Worm (Caenorhabditis elegans): ENCODE measurements around the gene lsm-7.

lsm-7 gene

DNA sequence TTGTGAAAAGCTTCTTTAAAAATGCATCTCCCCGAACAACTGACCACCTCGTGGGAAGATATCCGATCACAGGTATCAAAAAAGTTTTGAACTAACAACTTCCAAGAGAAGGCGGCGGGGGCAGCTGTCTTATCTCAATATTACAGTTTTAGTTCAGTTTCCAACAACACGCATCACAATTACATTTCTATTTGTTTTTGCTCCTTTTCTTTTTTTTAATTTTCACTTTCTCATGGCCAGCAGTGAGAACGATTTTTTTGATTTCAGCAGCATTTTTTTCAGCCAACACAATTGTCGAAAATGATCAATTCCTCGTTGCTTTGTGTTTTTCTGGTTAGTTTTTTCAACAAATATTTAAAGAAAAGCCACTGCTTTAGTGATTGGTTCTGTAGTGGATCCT is 20.2 kb upstream of the lsm-7 start, which contains the start of gene ZK593.2:
Gene ZK593.2, plus strand, starts transcription at position 301 of the 400 bp plus-strand sequence.
- no peak for TF ChIP-seq mdl-1 (tag; optimal IDR thresholded peaks at IDR 0.05)
- TF ChIP-seq ztf-4 (tag; optimal IDR thresholded peaks at IDR 0.05) = no peak
- TF ChIP-seq nhr-11 (tag; optimal IDR thresholded peaks at IDR 0.05) = no peak
- peak; percentile 40 for TF ChIP-seq elt-2 (tag; optimal IDR thresholded peaks at IDR 0.05)
- no peak for TF ChIP-seq tbx-2 (tag; optimal IDR thresholded peaks at IDR 0.05)
- TF ChIP-seq ztf-11 (tag; optimal IDR thresholded peaks at IDR 0.05) = no peak

DNA sequence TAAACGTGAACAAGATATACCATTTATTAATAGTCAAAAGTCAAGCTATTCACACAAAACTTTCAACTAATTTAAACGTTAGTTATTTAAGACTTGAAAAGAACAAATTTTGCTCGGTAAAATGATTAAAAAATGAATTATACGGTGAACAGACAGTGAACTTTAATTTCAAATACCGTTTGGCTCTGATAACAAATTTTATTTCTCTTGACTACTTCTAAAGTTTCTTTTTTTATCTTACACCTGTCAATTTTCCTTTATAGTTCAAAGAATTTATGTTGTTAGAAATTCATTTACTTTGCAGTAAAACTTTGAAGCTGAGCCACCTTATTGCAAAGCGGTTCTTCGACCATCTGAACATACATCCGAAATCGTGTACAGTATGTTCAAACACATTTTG is 17.9 kb upstream of the lsm-7 start, which contains the start of gene ZK593.3:
Gene ZK593.3, plus strand, starts transcription at position 301 of the 400 bp plus-strand sequence.
- no peak for TF ChIP-seq ztf-4 (tag; optimal IDR thresholded peaks at IDR 0.05)
- TF ChIP-seq pqm-1 (tag; optimal IDR thresholded peaks at IDR 0.05) = peak; percentile 5

DNA sequence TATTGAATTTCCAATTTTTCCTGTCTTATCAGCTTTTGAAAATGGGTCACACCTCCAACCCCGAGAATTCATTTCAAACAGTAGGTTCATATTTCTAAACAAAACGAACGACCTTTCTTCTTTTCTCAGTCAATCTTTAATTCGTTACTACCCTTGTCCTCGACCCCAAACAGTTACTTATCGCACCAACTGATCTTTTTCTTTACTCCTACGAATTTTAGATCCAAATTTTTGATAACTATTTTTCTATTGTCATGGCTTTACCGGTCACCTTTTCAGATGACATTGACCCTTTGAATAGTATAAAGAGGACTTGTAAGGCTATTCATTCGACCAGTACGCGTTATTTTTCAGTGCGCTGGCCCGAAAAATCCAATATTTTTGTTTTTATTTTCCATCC is 17.2 kb upstream of the lsm-7 start:
- peak; percentile 47 for TF ChIP-seq nhr-25 (tag; optimal IDR thresholded peaks at IDR 0.05)
- TF ChIP-seq elt-1 (tag; optimal IDR thresholded peaks at IDR 0.05) = peak; percentile 91
- no peak for TF ChIP-seq egl-5 (tag; optimal IDR thresholded peaks at IDR 0.05)
- peak; percentile 60 for TF ChIP-seq nhr-23 (tag; optimal IDR thresholded peaks at IDR 0.05)
- TF ChIP-seq ama-1 (optimal IDR thresholded peaks at IDR 0.05) = no peak
- TF ChIP-seq elt-3 (tag; optimal IDR thresholded peaks at IDR 0.05) = no peak

DNA sequence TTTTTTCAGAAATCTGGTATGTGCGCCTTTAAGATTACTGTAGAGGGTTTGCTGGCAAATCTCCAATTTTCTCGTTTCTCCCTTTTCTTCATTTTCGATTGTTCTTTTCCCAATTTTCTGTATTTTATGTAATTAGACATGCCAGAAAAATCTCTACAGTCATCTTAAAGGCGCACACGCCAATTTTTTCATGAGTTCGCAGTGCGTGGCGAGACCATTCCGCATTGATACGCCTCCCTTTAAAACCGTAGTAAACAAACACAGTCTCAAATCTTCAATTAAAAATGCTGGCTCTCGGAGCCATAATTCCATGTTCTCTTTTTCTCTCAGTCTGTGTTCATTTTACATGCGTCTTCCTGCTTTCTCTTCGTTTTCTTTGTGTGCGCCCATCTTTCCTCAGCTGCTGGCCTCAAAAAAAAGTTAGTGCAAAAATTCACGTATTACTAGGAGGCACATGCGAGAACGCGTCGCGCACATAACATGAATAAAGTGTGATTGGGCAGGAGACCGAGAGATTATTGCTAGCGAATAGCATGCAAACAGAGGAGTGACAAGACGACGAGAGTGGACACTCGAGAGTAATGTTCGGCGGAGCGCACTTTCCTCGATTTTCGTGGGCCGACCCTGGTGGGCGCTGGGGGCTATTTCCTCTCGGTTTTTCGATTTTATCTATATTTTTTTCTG is 14.3 kb upstream of the lsm-7 start:
- TF ChIP-seq elt-1 (tag; optimal IDR thresholded peaks at IDR 0.05) (peak; percentile 66), nhr-67 (tag; optimal IDR thresholded peaks at IDR 0.05) (no peak), skn-1 (tag; optimal IDR thresholded peaks at IDR 0.05) (peak; percentile 38), ZK546.5 (tag; optimal IDR thresholded peaks at IDR 0.05) (no peak), snpc-4 (tag; optimal IDR thresholded peaks at IDR 0.05) (peak; percentile 70), fkh-2 (tag; optimal IDR thresholded peaks at IDR 0.05) (no peak), hmg-11 (tag; optimal IDR thresholded peaks at IDR 0.05) (peak; percentile 90), nhr-11 (tag; optimal IDR thresholded peaks at IDR 0.05) (peak; percentile 51), ceh-9 (tag; optimal IDR thresholded peaks at IDR 0.05) (no peak), fos-1 (tag; optimal IDR thresholded peaks at IDR 0.05) (no peak), elt-2 (tag; optimal IDR thresholded peaks at IDR 0.05) (peak; percentile 72), nhr-28 (tag; optimal IDR thresholded peaks at IDR 0.05) (no peak), daf-12 (tag; optimal IDR thresholded peaks at IDR 0.05) (no peak), unc-62 (GFP tag; optimal IDR thresholded peaks at IDR 0.05) (no peak), pha-4 (tag; optimal IDR thresholded peaks at IDR 0.05) (peak; percentile 73), mdl-1 (tag; optimal IDR thresholded peaks at IDR 0.05) (peak; percentile 65), egl-5 (tag; optimal IDR thresholded peaks at IDR 0.05) (peak; percentile 85), R02D3.7 (tag; optimal IDR thresholded peaks at IDR 0.05) (peak; percentile 17), elt-3 (tag; optimal IDR thresholded peaks at IDR 0.05) (no peak), nfya-1 (tag; optimal IDR thresholded peaks at IDR 0.05; ENCODE audit: insufficient read depth) (peak; percentile 83), jun-1 (tag; optimal IDR thresholded peaks at IDR 0.05) (no peak), zag-1 (tag; optimal IDR thresholded peaks at IDR 0.05) (no peak), sea-2 (GFP tag; optimal IDR thresholded peaks at IDR 0.05) (no peak), pqm-1 (tag; optimal IDR thresholded peaks at IDR 0.05) (peak; percentile 20), nhr-76 (tag; optimal IDR thresholded peaks at IDR 0.05) (no peak), nhr-237 (tag; optimal IDR thresholded peaks at IDR 0.05) (no peak), lsy-12 (tag; optimal IDR thresholded peaks at IDR 0.05) (peak; percentile 40), nhr-25 (tag; optimal IDR thresholded peaks at IDR 0.05) (peak; percentile 81), eor-1 (tag; optimal IDR thresholded peaks at IDR 0.05) (no peak), fkh-10 (GFP tag; optimal IDR thresholded peaks at IDR 0.05) (peak; percentile 61), unc-39 (tag; optimal IDR thresholded peaks at IDR 0.05) (no peak), ceh-82 (tag; optimal IDR thresholded peaks at IDR 0.05) (no peak), lin-15B (tag; optimal IDR thresholded peaks at IDR 0.05) (peak; percentile 85), ama-1 (optimal IDR thresholded peaks at IDR 0.05) (peak; percentile 60), nhr-43 (tag; optimal IDR thresholded peaks at IDR 0.05; ENCODE audit: poor library complexity, severe bottlenecking) (peak; percentile 2), ztf-4 (tag; optimal IDR thresholded peaks at IDR 0.05) (no peak), mml-1 (tag; optimal IDR thresholded peaks at IDR 0.05) (no peak), tbx-2 (tag; optimal IDR thresholded peaks at IDR 0.05) (no peak), nhr-23 (tag; optimal IDR thresholded peaks at IDR 0.05) (peak; percentile 56), ceh-28 (tag; optimal IDR thresholded peaks at IDR 0.05) (peak; percentile 8), nhr-12 (tag; optimal IDR thresholded peaks at IDR 0.05) (no peak), lin-39 (tag; optimal IDR thresholded peaks at IDR 0.05) (peak; percentile 78), ztf-11 (tag; optimal IDR thresholded peaks at IDR 0.05) (no peak), nhr-77 (tag; optimal IDR thresholded peaks at IDR 0.05) (no peak), egl-27 (tag; optimal IDR thresholded peaks at IDR 0.05) (no peak)
